Fruit fly (Drosophila melanogaster): ENCODE results near the gene CG14015.

CG14015 gene

DNA sequence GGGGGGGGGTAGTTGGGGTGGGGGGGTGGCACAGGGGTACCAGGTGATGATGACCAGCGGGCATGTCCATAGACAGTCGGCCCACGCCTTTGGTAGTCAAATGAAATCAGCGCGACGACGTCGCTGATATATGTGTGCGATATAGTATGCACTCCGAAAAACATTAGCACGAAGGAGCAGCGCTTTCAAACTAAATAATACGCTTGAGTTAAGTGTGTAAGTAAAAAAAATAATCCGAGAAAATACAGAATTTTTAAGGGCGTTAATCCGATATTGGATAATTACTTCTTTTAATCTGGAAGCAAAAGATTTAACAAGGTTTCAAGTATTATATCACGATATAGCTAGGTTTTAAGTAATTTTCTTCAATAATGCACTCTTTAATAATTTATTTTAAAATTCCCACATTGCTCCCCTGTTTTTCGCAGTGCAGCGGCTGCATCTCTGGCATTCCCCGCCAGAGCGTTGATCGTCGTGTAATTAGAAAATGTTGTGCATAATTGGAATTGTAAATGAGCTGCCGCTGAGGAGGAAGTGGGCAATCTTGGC, 44.1 kb downstream of the CG14015 start:
- TF ChIP-seq CG32006 (GFP tag; optimal IDR thresholded peaks at IDR 0.05) (peak; percentile 84), OdsH (GFP tag; optimal IDR thresholded peaks at IDR 0.05) (peak; percentile 39), CG6276 (GFP tag; optimal IDR thresholded peaks at IDR 0.05) (peak; percentile 56), CG11294 (GFP tag; IDR thresholded peaks at IDR 0.05) (0 out of 2 replicates have a peak, but pooled peaks have one; percentile 10), esn (GFP tag; optimal IDR thresholded peaks at IDR 0.05) (peak; percentile 37), CG4318 (GFP tag; optimal IDR thresholded peaks at IDR 0.05) (peak; percentile 29), CG9139 (GFP tag; optimal IDR thresholded peaks at IDR 0.05) (no peak), pdm3 (GFP tag; optimal IDR thresholded peaks at IDR 0.05) (peak; percentile 38), Hr38 (GFP tag; optimal IDR thresholded peaks at IDR 0.05) (no peak), dsx (GFP tag; optimal IDR thresholded peaks at IDR 0.05; ENCODE audit: poor library complexity, severe bottlenecking) (no peak), cyc (GFP tag; optimal IDR thresholded peaks at IDR 0.05) (no peak), CG11762 (GFP tag; optimal IDR thresholded peaks at IDR 0.05; ENCODE audit: insufficient read depth) (peak; percentile 38), fkh (GFP tag; optimal IDR thresholded peaks at IDR 0.05) (no peak), Eip78C (GFP tag) (peak; percentile 79), Sox15 (GFP tag; optimal IDR thresholded peaks at IDR 0.05) (no peak), fd59A (GFP tag; optimal IDR thresholded peaks at IDR 0.05) (peak; percentile 30), Ets96B (tag; optimal IDR thresholded peaks at IDR 0.05) (peak; percentile 5), dac (GFP tag; optimal IDR thresholded peaks at IDR 0.05) (peak; percentile 59), CG15336 (GFP tag; IDR thresholded peaks at IDR 0.05) (peak; percentile 80), eg (GFP tag; IDR thresholded peaks at IDR 0.05) (peak; percentile 63; the same call in 2 of the 3 replicates), Eip93F (GFP tag; optimal IDR thresholded peaks at IDR 0.05) (no peak), Hr4 (GFP tag; optimal IDR thresholded peaks at IDR 0.05) (peak; percentile 71), ss (GFP tag; optimal IDR thresholded peaks at IDR 0.05) (no peak), CG3032 (tag; optimal IDR thresholded peaks at IDR 0.05) (peak; percentile 13), spab (GFP tag; optimal IDR thresholded peaks at IDR 0.05) (no peak), CG10631 (GFP tag; optimal IDR thresholded peaks at IDR 0.05) (peak; percentile 47), CG1621 (tag; optimal IDR thresholded peaks at IDR 0.05) (no peak), Blimp-1 (GFP tag; optimal IDR thresholded peaks at IDR 0.05) (no peak), acj6 (GFP tag; optimal IDR thresholded peaks at IDR 0.05) (peak; percentile 45), CG3919 (GFP tag; optimal IDR thresholded peaks at IDR 0.05) (peak; percentile 53), CG8119 (GFP tag; IDR thresholded peaks at IDR 0.05) (peak; percentile 65; the same call in 2 of the 3 replicates), fd85E (GFP tag; optimal IDR thresholded peaks at IDR 0.05) (no peak), CG10669 (GFP tag; optimal IDR thresholded peaks at IDR 0.05) (peak; percentile 2), Sox14 (GFP tag; optimal IDR thresholded peaks at IDR 0.05) (peak; percentile 51), svp (GFP tag) (peak; percentile 4), CG6808 (GFP tag; optimal IDR thresholded peaks at IDR 0.05) (peak; percentile 22), CG8319 (GFP tag; optimal IDR thresholded peaks at IDR 0.05) (no peak), CG7368 (GFP tag; optimal IDR thresholded peaks at IDR 0.05) (no peak), topi (GFP tag; optimal IDR thresholded peaks at IDR 0.05) (peak; percentile 24), net (GFP tag; optimal IDR thresholded peaks at IDR 0.05) (peak; percentile 21), CG31627 (GFP tag; optimal IDR thresholded peaks at IDR 0.05) (peak; percentile 10), Met (GFP tag; optimal IDR thresholded peaks at IDR 0.05) (peak; percentile 20), CG16779 (tag; optimal IDR thresholded peaks at IDR 0.05) (no peak), CG8632 (GFP tag; optimal IDR thresholded peaks at IDR 0.05) (no peak), Lpt (GFP tag; optimal IDR thresholded peaks at IDR 0.05) (no peak), Hr39 (GFP tag; optimal IDR thresholded peaks at IDR 0.05) (peak; percentile 15), CG6163 (GFP tag; IDR thresholded peaks at IDR 0.05) (peak; percentile 53), achi (GFP tag; optimal IDR thresholded peaks at IDR 0.05) (peak; percentile 52), CG11902 (GFP tag; optimal IDR thresholded peaks at IDR 0.05) (no peak), Smox (GFP tag; optimal IDR thresholded peaks at IDR 0.05) (no peak), vri (GFP tag; optimal IDR thresholded peaks at IDR 0.05) (no peak), Eip75B (GFP tag; optimal IDR thresholded peaks at IDR 0.05) (peak; percentile 38)
